Fruit fly (Drosophila melanogaster) whole organism: Measurements from ENCODE around the gene ATPsynC.

ENCODE experiments used
- psq ChIP-seq: fragments of >200 bp; optimal IDR thresholded peaks from 2 replicates; lab custom pipeline; 2017
- usp ChIP-seq: fragments of >200 bp; optimal IDR thresholded peaks from 2 replicates; lab custom pipeline; 2017; ENCODE audit warnings: missing biosample characterization, missing genetic modification characterization, mixed read lengths

- TF ChIP-seq usp (GFP tag; lab: Kevin White, UChicago) (no peak), psq (lab: Kevin White, UChicago) (no peak)
Observed at dm6 chr3R:31248245-31248644, 28.8 kb upstream of the ATPsynC start.
